Fruit fly (Drosophila melanogaster): Measurements from ENCODE around the gene CG2816.

dm6 chr2L:3693082-3693481 lies 10.4 kb upstream of the CG2816 start, which contains the start of gene CG3513:
- TF ChIP-seq Myc (optimal IDR thresholded peaks at IDR 0.05) (no peak), insv (optimal IDR thresholded peaks at IDR 0.05) (no peak), h (optimal IDR thresholded peaks at IDR 0.05) (no peak)
